Fruit fly (Drosophila melanogaster) whole organism, wandering third instar larva: ENCODE measurements around the gene CG17738.

Source experiments
- Abd-B ChIP-seq: fragments of >200 bp; optimal IDR thresholded peaks from 2 replicates; lab custom pipeline; 2017; ENCODE audit warnings: missing biosample characterization, missing genetic modification characterization
- CG32264 ChIP-seq: fragments of 200-800 bp; sonication (Bioruptor generic); optimal IDR thresholded peaks from 2 replicates; lab custom pipeline; 2016; ENCODE audit warnings: missing biosample characterization, missing genetic modification characterization
- CG9705 ChIP-seq: fragments of 200-800 bp; sonication (Bioruptor generic); optimal IDR thresholded peaks from 2 replicates; lab custom pipeline; 2018; ENCODE audit warnings: missing biosample characterization, mild to moderate bottlenecking, missing genetic modification characterization
- CrebA ChIP-seq: fragments of 200-800 bp; sonication (Bioruptor generic); optimal IDR thresholded peaks from 2 replicates; lab custom pipeline; 2016; ENCODE audit warnings: missing biosample characterization, mild to moderate bottlenecking, missing genetic modification characterization, borderline replicate concordance
- Dfd ChIP-seq: fragments of >200 bp; optimal IDR thresholded peaks from 2 replicates; lab custom pipeline; 2017; ENCODE audit warnings: missing biosample characterization, missing genetic modification characterization
- Dif ChIP-seq: fragments of 200-275, 200-300 bp; sonication (Bioruptor generic); optimal IDR thresholded peaks from 2 replicates; lab custom pipeline; 2018; ENCODE audit warnings: missing biosample characterization, missing genetic modification characterization; ENCODE audit not compliant: partially characterized antibody
- GATAd ChIP-seq: sonication (Bioruptor generic); optimal IDR thresholded peaks from 2 replicates; lab custom pipeline; 2016; ENCODE audit warnings: missing biosample characterization, missing genetic modification characterization
- HLH106 ChIP-seq: fragments of 200-800 bp; optimal IDR thresholded peaks from 3 replicates; lab custom pipeline; 2019; ENCODE audit warnings: missing biosample characterization, mild to moderate bottlenecking, missing genetic modification characterization, moderate library complexity
- Hnf4 ChIP-seq: fragments of 200-800 bp; sonication (Bioruptor generic); optimal IDR thresholded peaks from 2 replicates; lab custom pipeline; 2016; ENCODE audit warnings: missing biosample characterization, mild to moderate bottlenecking, missing genetic modification characterization
- Hr78 ChIP-seq: fragments of >200 bp; optimal IDR thresholded peaks from 2 replicates; lab custom pipeline; 2017; ENCODE audit warnings: missing biosample characterization, missing genetic modification characterization
- Hr83 ChIP-seq: fragments of 200-300 bp; sonication (Bioruptor generic); optimal IDR thresholded peaks from 2 replicates; lab custom pipeline; 2016; ENCODE audit warnings: missing biosample characterization, mild to moderate bottlenecking, missing genetic modification characterization, moderate library complexity; ENCODE audit not compliant: poor library complexity, severe bottlenecking
- Jra ChIP-seq: sonication (Bioruptor generic); optimal IDR thresholded peaks from 2 replicates; lab custom pipeline; 2016; ENCODE audit warnings: missing biosample characterization, missing genetic modification characterization
- Mio ChIP-seq: sonication (Bioruptor generic); optimal IDR thresholded peaks from 2 replicates; lab custom pipeline; 2016; ENCODE audit warnings: missing biosample characterization, missing genetic modification characterization
- Myc ChIP-seq: fragments of >200 bp; optimal IDR thresholded peaks from 2 replicates; lab custom pipeline; 2017
- N ChIP-seq: fragments of >200 bp; optimal IDR thresholded peaks from 2 replicates; lab custom pipeline; 2018; ENCODE audit warnings: missing biosample characterization, missing external identifiers, missing genetic modification characterization
- OdsH ChIP-seq: fragments of 200-800 bp; sonication (Bioruptor generic); optimal IDR thresholded peaks from 2 replicates; lab custom pipeline; 2016; ENCODE audit warnings: missing biosample characterization, mild to moderate bottlenecking, missing genetic modification characterization
- Rel ChIP-seq, 2 experiments: fragments of 200-800 bp; sonication (Bioruptor generic) in 1 of 2; optimal IDR thresholded peaks; 2 replicates in 1 of 2; 3 replicates in 1 of 2; lab custom pipeline; 2016 to 2019; ENCODE audit warnings: mild to moderate bottlenecking in 2 of 2, missing biosample characterization in 2 of 2, missing genetic modification characterization in 2 of 2, moderate library complexity in 1 of 2
- Sp1 ChIP-seq: fragments of 200-800 bp; sonication (Bioruptor generic); optimal IDR thresholded peaks from 3 replicates; lab custom pipeline; 2019; ENCODE audit warnings: missing biosample characterization, mild to moderate bottlenecking, missing genetic modification characterization, moderate library complexity
- Vsx2 ChIP-seq: fragments of 200-300, 225-300 bp; sonication (Bioruptor generic); optimal IDR thresholded peaks from 2 replicates; lab custom pipeline; 2018; ENCODE audit warnings: missing biosample characterization, missing genetic modification characterization; ENCODE audit not compliant: partially characterized antibody
- br ChIP-seq: fragments of 200-800 bp; sonication (Bioruptor generic); optimal IDR thresholded peaks from 2 replicates; lab custom pipeline; 2016; ENCODE audit warnings: missing biosample characterization, missing genetic modification characterization
- dl ChIP-seq, 2 experiments: fragments of 175-275, 200-275 bp in 1 of 2; fragments of 200-275 bp in 1 of 2; sonication (Bioruptor generic); optimal IDR thresholded peaks; lab custom pipeline; 2018; ENCODE audit warnings: mild to moderate bottlenecking in 2 of 2, missing biosample characterization in 2 of 2, missing genetic modification characterization in 2 of 2, moderate library complexity in 2 of 2; ENCODE audit not compliant: partially characterized antibody in 2 of 2, insufficient read depth in 1 of 2
- dmrt93B ChIP-seq: fragments of 200-800 bp; sonication (Bioruptor generic); optimal IDR thresholded peaks from 2 replicates; lab custom pipeline; 2018; ENCODE audit warnings: missing biosample characterization, mild to moderate bottlenecking, missing genetic modification characterization
- dsf ChIP-seq: sonication (Bioruptor generic); optimal IDR thresholded peaks from 2 replicates; lab custom pipeline; 2016; ENCODE audit warnings: missing biosample characterization, missing genetic modification characterization, borderline replicate concordance
- ey ChIP-seq: fragments of 200-800 bp; sonication (Bioruptor generic); optimal IDR thresholded peaks from 2 replicates; lab custom pipeline; 2016; ENCODE audit warnings: missing biosample characterization, missing genetic modification characterization
- foxo ChIP-seq, 2 experiments: fragments of 200-800 bp; sonication (Bioruptor generic); optimal IDR thresholded peaks; 2 replicates in 1 of 2; 3 replicates in 1 of 2; lab custom pipeline; 2016 to 2017; ENCODE audit warnings: missing biosample characterization in 2 of 2, missing genetic modification characterization in 2 of 2
- fru ChIP-seq: fragments of 200-800 bp; sonication (Bioruptor generic); optimal IDR thresholded peaks from 3 replicates; lab custom pipeline; 2016; ENCODE audit warnings: missing biosample characterization, mild to moderate bottlenecking, missing genetic modification characterization
- jim ChIP-seq: fragments of 175-275, 200-325 bp; sonication (Bioruptor generic); optimal IDR thresholded peaks from 2 replicates; lab custom pipeline; 2016; ENCODE audit warnings: missing biosample characterization, mild to moderate bottlenecking, missing genetic modification characterization
- lola ChIP-seq: fragments of >200 bp; optimal IDR thresholded peaks from 2 replicates; lab custom pipeline; 2017; ENCODE audit warnings: missing biosample characterization, missing genetic modification characterization
- pan ChIP-seq: fragments of >200 bp; optimal IDR thresholded peaks from 2 replicates; lab custom pipeline; 2017
- psq ChIP-seq: fragments of 200-800 bp; sonication (Bioruptor generic); optimal IDR thresholded peaks from 3 replicates; lab custom pipeline; 2017; ENCODE audit warnings: missing biosample characterization, mild to moderate bottlenecking, missing genetic modification characterization, moderate library complexity
- rgr ChIP-seq: fragments of 200-800 bp; sonication (Bioruptor generic); optimal IDR thresholded peaks from 3 replicates; lab custom pipeline; 2016; ENCODE audit warnings: missing biosample characterization, mild to moderate bottlenecking, missing genetic modification characterization
- sage ChIP-seq: fragments of 200-800 bp; sonication (Bioruptor generic); optimal IDR thresholded peaks from 2 replicates; lab custom pipeline; 2016; ENCODE audit warnings: missing biosample characterization, mild to moderate bottlenecking, missing genetic modification characterization
- sv ChIP-seq: fragments of 200-800 bp; sonication (Bioruptor generic); optimal IDR thresholded peaks from 3 replicates; lab custom pipeline; 2016; ENCODE audit warnings: missing biosample characterization, missing genetic modification characterization
- tai ChIP-seq: sonication (Bioruptor generic); optimal IDR thresholded peaks from 2 replicates; lab custom pipeline; 2016; ENCODE audit warnings: missing biosample characterization, missing genetic modification characterization
- usp ChIP-seq: fragments of >200 bp; optimal IDR thresholded peaks from 2 replicates; lab custom pipeline; 2017; ENCODE audit warnings: missing biosample characterization, missing genetic modification characterization
- woc ChIP-seq: sonication (Bioruptor generic); optimal IDR thresholded peaks from 2 replicates; lab custom pipeline; 2016; ENCODE audit warnings: missing biosample characterization, mild to moderate bottlenecking, missing genetic modification characterization

CG17738 gene

dm6 chr3R:12250204-12250603 lies 20.5 kb upstream of the CG17738 start:
- TF ChIP-seq Dfd (GFP tag; lab: Kevin White, UChicago): no peak
- TF ChIP-seq jim (GFP tag; lab: Kevin White, UChicago): no peak
- TF ChIP-seq Hnf4 (GFP tag; lab: Kevin White, UChicago): no peak

DNA sequence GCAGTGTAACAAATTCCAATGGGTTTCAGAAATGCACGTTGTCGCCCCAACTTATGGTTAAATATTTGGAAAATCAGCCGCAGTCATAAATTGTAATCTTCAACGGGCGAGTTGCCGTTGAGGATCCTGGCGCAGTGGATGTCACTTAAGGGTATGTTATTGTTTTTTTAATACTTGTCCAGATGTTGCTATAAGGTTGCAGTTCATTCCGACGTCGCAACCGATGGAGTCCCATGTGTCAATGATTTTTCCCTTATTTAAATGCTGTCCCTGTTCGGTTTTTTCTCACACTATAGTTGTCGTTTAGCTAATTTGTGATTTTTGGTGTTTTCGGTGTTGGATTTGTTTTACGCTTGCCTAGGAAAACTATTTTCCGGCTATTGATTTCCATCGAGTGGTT lies 19.2 kb upstream of the CG17738 start:
- TF ChIP-seq HLH106 (tag; lab: Kevin White, UChicago): no peak
- TF ChIP-seq tai: no peak
- TF ChIP-seq CG9705: no peak
- TF ChIP-seq Vsx2: no peak
- TF ChIP-seq N (GFP tag; lab: Kevin White, UChicago): no peak
- no peak for TF ChIP-seq Jra (GFP tag; lab: Kevin White, UChicago)
- TF ChIP-seq sv (GFP tag; lab: Kevin White, UChicago): no peak
- no peak for TF ChIP-seq sage (GFP tag; lab: Kevin White, UChicago)
- TF ChIP-seq foxo (GFP tag; optimal IDR thresholded peaks at IDR 0.05; lab: Kevin White, UChicago): no peak
- no peak for TF ChIP-seq GATAd (GFP tag; lab: Kevin White, UChicago)
- TF ChIP-seq Sp1: no peak
- TF ChIP-seq rgr (GFP tag; lab: Kevin White, UChicago): no peak
- no peak for TF ChIP-seq Dif (GFP tag; lab: Kevin White, UChicago)
- no peak for TF ChIP-seq fru (GFP tag; lab: Kevin White, UChicago)
- TF ChIP-seq usp: no peak
- no peak for TF ChIP-seq psq (GFP tag; lab: Kevin White, UChicago)
- TF ChIP-seq Hr78 (GFP tag; lab: Kevin White, UChicago): no peak
- TF ChIP-seq dsf (GFP tag; lab: Kevin White, UChicago): no peak

DNA sequence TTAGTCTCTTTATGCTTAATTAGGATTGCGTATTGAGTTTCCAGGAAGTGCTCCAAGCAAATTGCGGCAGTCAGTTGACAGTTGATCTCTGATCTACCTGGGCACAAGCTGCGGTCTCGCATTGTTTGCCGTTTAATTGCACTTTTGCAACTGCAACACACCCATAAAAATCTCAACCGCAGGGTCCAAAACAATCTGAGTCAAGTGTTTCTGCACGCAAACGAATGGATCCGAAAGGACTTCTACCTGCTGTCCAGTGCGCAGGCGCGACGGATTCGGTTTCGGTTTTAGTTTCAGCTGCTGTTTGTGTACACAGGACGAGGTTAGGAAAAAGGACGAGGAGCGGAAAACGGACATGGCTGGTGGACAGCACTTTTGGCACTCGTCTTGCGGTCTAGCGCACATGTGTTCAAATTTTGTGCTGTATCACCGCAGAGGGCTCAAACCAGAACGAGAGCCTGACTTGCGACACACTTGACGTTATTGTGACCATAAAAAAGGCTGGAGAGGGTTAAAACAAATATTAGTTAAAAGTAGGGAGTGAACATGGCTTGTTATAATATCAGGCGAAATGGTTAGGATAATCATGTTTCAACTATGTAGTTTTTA lies 18.1 kb upstream of the CG17738 start:
- TF ChIP-seq ey (no peak), Dfd (GFP tag; lab: Kevin White, UChicago) (no peak), CG32264 (GFP tag; lab: Kevin White, UChicago) (no peak), dl (GFP tag; optimal IDR thresholded peaks at IDR 0.05; lab: Kevin White, UChicago; ENCODE audit: insufficient read depth in 1 of 2, partially characterized antibody in 2 of 2) (no peak), psq (GFP tag; lab: Kevin White, UChicago) (no peak), foxo (GFP tag; optimal IDR thresholded peaks at IDR 0.05; lab: Kevin White, UChicago) (no peak), br (GFP tag; lab: Kevin White, UChicago) (no peak), sage (GFP tag; lab: Kevin White, UChicago) (no peak), pan (lab: Kevin White, UChicago) (no peak), woc (GFP tag; lab: Kevin White, UChicago) (no peak), rgr (GFP tag; lab: Kevin White, UChicago) (no peak), N (GFP tag; lab: Kevin White, UChicago) (no peak), Rel (GFP tag; optimal IDR thresholded peaks at IDR 0.05; lab: Kevin White, UChicago) (no peak), Rel (tag; optimal IDR thresholded peaks at IDR 0.05; lab: Kevin White, UChicago) (no peak), Hr83 (no peak), Vsx2 (no peak), dsf (GFP tag; lab: Kevin White, UChicago) (no peak), Dif (GFP tag; lab: Kevin White, UChicago) (no peak)

dm6 chr3R:12253887-12254286 lies 16.8 kb upstream of the CG17738 start, which contains the start of gene CG3942:
CG3942 (plus strand) TSS chr3R:12254187.
- TF ChIP-seq usp (no peak), Sp1 (no peak), fru (GFP tag; lab: Kevin White, UChicago) (no peak), CG32264 (GFP tag; lab: Kevin White, UChicago) (no peak), dl (GFP tag; optimal IDR thresholded peaks at IDR 0.05; lab: Kevin White, UChicago; ENCODE audit: insufficient read depth in 1 of 2, partially characterized antibody in 2 of 2) (no peak), jim (GFP tag; lab: Kevin White, UChicago) (no peak), OdsH (GFP tag; lab: Kevin White, UChicago) (no peak), lola (GFP tag; lab: Kevin White, UChicago) (no peak), sage (GFP tag; lab: Kevin White, UChicago) (no peak), dmrt93B (GFP tag; lab: Kevin White, UChicago) (no peak), Abd-B (no peak), Myc (lab: Kevin White, UChicago) (no peak), Mio (no peak), Hnf4 (GFP tag; lab: Kevin White, UChicago) (no peak), CrebA (GFP tag; lab: Kevin White, UChicago) (no peak)
